Worm (Caenorhabditis elegans): ENCODE results near the gene F34H10.3.

DNA sequence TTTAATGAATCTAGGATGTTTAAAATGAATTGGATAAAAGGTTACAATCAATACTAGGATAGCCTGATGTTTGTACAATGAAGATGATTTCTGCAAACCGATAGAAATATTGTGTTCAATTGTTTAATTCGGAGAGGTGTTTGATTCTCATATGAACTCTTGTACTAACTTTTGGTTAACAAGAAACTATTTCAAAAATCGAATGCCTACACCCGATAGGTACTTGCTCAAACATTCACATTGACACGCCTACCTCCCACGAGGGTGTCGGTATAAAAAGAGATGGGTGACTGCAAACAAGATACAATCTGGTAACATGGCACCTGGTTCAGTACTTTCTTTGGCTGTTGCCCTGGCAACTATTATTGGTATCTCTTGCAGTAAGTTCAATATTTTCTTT is 47.2 kb downstream of the F34H10.3 start, which contains the start of gene gpx-3:
- TF ChIP-seq tlf-1 (GFP tag; optimal IDR thresholded peaks at IDR 0.05): no peak
- TF ChIP-seq B0261.1 (tag; optimal IDR thresholded peaks at IDR 0.05): no peak
- no peak for TF ChIP-seq ets-4 (GFP tag; optimal IDR thresholded peaks at IDR 0.05)
- TF ChIP-seq F49E8.2 (tag; optimal IDR thresholded peaks at IDR 0.05; ENCODE audit: insufficient read depth): no peak

Measured in whole organism, young adult.